Worm (Caenorhabditis elegans) whole organism, L2 larva: ENCODE results near the gene EGAP1.5.

ENCODE experiments used
- gmeb-1 ChIP-seq: fragments of 150-350 bp; optimal IDR thresholded peaks from 2 replicates; lab custom pipeline; 2014; ENCODE audit warnings: missing biosample characterization, missing genetic modification characterization
- nhr-23 ChIP-seq: fragments of 150-350 bp; optimal IDR thresholded peaks from 2 replicates; lab custom pipeline; 2014; ENCODE audit warnings: missing biosample characterization, missing genetic modification reagents, missing genetic modification characterization

DNA sequence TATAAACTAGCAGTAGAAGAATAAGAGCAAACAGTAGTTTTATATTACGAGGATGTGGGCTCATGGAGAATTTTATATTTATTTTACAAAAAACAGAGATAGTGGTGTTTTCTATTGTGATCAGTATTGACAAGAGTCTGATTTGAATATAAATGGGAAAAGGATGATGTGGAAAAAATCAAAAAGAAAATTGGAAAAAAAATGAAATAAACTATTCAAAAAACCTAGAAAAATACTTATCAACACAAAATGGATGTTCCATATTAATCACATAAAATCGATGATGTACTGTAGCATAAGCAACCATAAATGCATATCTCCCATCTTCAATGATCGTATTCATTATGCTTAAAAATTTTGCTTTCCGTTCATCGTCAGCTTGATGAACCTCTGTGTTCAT lies 44.6 kb upstream of the EGAP1.5 start, which contains the start of gene C28H8.7:
- TF ChIP-seq nhr-23 (tag; lab: Kevin White, UChicago) (no peak), gmeb-1 (tag; lab: Kevin White, UChicago) (no peak)
